Worm (Caenorhabditis elegans) whole organism, L2 larva: ENCODE data around the gene set-16.

ENCODE experiments used
- C34F6.9 ChIP-seq: fragments of 150-350 bp; optimal IDR thresholded peaks from 2 replicates; lab custom pipeline; 2014; ENCODE audit warnings: missing biosample characterization, missing genetic modification characterization
- F13H6.1 ChIP-seq: sonication (generic microtip); optimal IDR thresholded peaks from 2 replicates; lab custom pipeline; 2016; ENCODE audit warnings: missing genetic modification characterization, missing compliant biosample characterization
- Y55F3AM.14 ChIP-seq: fragments of 200-800 bp; sonication (Bioruptor generic); optimal IDR thresholded peaks from 2 replicates; lab custom pipeline; 2018; ENCODE audit warnings: mild to moderate bottlenecking, missing genetic modification characterization, missing compliant biosample characterization
- blmp-1 ChIP-seq: sonication (generic microtip); optimal IDR thresholded peaks from 2 replicates; lab custom pipeline; 2017; ENCODE audit warnings: missing genetic modification characterization, mild to moderate bottlenecking, missing compliant biosample characterization, antibody characterized with exemption, moderate library complexity; ENCODE audit not compliant: insufficient read depth
- ceh-16 ChIP-seq: fragments of 150-350 bp; optimal IDR thresholded peaks from 2 replicates; lab custom pipeline; 2014; ENCODE audit warnings: missing biosample characterization, missing genetic modification characterization
- dmd-4 ChIP-seq: sonication (generic microtip); optimal IDR thresholded peaks from 2 replicates; lab custom pipeline; 2017; ENCODE audit warnings: missing biosample characterization, missing genetic modification characterization
- elt-3 ChIP-seq: sonication (generic microtip); optimal IDR thresholded peaks from 2 replicates; lab custom pipeline; 2017; ENCODE audit warnings: missing biosample characterization, missing genetic modification characterization
- fos-1 ChIP-seq: fragments of 150-350 bp; optimal IDR thresholded peaks from 2 replicates; lab custom pipeline; 2014; ENCODE audit warnings: missing biosample characterization, missing genetic modification characterization
- lin-39 ChIP-seq: fragments of 150-350 bp; optimal IDR thresholded peaks from 2 replicates; lab custom pipeline; 2014; ENCODE audit warnings: missing biosample characterization, missing genetic modification reagents, missing genetic modification characterization
- lsy-2 ChIP-seq, 2 experiments: fragments of 150-350 bp in 1 of 2; sonication (generic microtip) in 1 of 2; optimal IDR thresholded peaks; 2 replicates each; lab custom pipeline; 2014 to 2017; ENCODE audit warnings: missing biosample characterization in 2 of 2, missing genetic modification characterization in 2 of 2
- mab-5 ChIP-seq: fragments of 150-350 bp; optimal IDR thresholded peaks from 2 replicates; lab custom pipeline; 2014; ENCODE audit warnings: missing biosample characterization, missing genetic modification characterization
- mdl-1 ChIP-seq, 2 experiments: fragments of 150-350 bp in 1 of 2; sonication (generic microtip) in 1 of 2; optimal IDR thresholded peaks; 2 replicates each; lab custom pipeline; 2017; ENCODE audit warnings: missing biosample characterization in 2 of 2, missing genetic modification characterization in 2 of 2
- nhr-21 ChIP-seq: fragments of 150-350 bp; optimal IDR thresholded peaks from 2 replicates; lab custom pipeline; 2014; ENCODE audit warnings: missing biosample characterization, missing genetic modification characterization
- nhr-237 ChIP-seq: fragments of 150-350 bp; optimal IDR thresholded peaks from 2 replicates; lab custom pipeline; 2014; ENCODE audit warnings: missing biosample characterization, missing genetic modification characterization
- nhr-25 ChIP-seq: fragments of 150-350 bp; sonication (generic microtip); optimal IDR thresholded peaks from 3 replicates; lab custom pipeline; 2014; ENCODE audit warnings: missing biosample characterization, missing genetic modification characterization
- peb-1 ChIP-seq: fragments of 150-350 bp; optimal IDR thresholded peaks from 2 replicates; lab custom pipeline; 2014; ENCODE audit warnings: missing biosample characterization, missing genetic modification characterization
- sma-9 ChIP-seq, 2 experiments: fragments of 150-350 bp in 1 of 2; sonication (generic microtip) in 1 of 2; optimal IDR thresholded peaks; 2 replicates each; lab custom pipeline; 2014 to 2016; ENCODE audit warnings: missing genetic modification characterization in 2 of 2, mild to moderate bottlenecking in 1 of 2, missing biosample characterization in 1 of 2, missing compliant biosample characterization in 1 of 2, missing genetic modification reagents in 1 of 2, moderate library complexity in 1 of 2
- snpc-4 ChIP-seq: fragments of 150-350 bp; optimal IDR thresholded peaks from 2 replicates; lab custom pipeline; 2014; ENCODE audit warnings: missing biosample characterization, missing genetic modification characterization
- unc-39 ChIP-seq: fragments of 150-350 bp; optimal IDR thresholded peaks from 2 replicates; lab custom pipeline; 2014; ENCODE audit warnings: missing biosample characterization, missing genetic modification characterization
- unc-55 ChIP-seq: fragments of 150-350 bp; sonication (generic microtip); optimal IDR thresholded peaks from 3 replicates; lab custom pipeline; 2014; ENCODE audit warnings: missing biosample characterization, missing genetic modification reagents, missing genetic modification characterization
- unc-62 ChIP-seq: fragments of 150-350 bp; optimal IDR thresholded peaks from 2 replicates; lab custom pipeline; 2014; ENCODE audit warnings: missing biosample characterization, missing genetic modification reagents, missing genetic modification characterization
- ztf-11 ChIP-seq: sonication (generic microtip); optimal IDR thresholded peaks from 2 replicates; lab custom pipeline; 2017; ENCODE audit warnings: missing biosample characterization, missing genetic modification characterization
- ztf-4 ChIP-seq: fragments of 150-350 bp; optimal IDR thresholded peaks from 2 replicates; lab custom pipeline; 2014; ENCODE audit warnings: missing biosample characterization, missing genetic modification characterization

set-16 gene

ce11 chrIII:13697822-13698221 lies 54.1 kb downstream of the set-16 start:
- peak in 1 of 2 experiments; percentile 30 for TF ChIP-seq mdl-1 (tag; optimal IDR thresholded peaks at IDR 0.05; lab: Kevin White, UChicago)
- no peak for TF ChIP-seq ztf-11 (tag; lab: Kevin White, UChicago)
- TF ChIP-seq ztf-4, result no peak
- peak; percentile 35 for TF ChIP-seq unc-55 (GFP tag; lab: Kevin White, UChicago)
- TF ChIP-seq blmp-1, result no peak
- no peak for TF ChIP-seq unc-62 (GFP tag; lab: Kevin White, UChicago)
- TF ChIP-seq lsy-2 (tag; optimal IDR thresholded peaks at IDR 0.05; lab: Kevin White, UChicago), result no peak
- TF ChIP-seq dmd-4 (tag; lab: Kevin White, UChicago), result no peak
- no peak for TF ChIP-seq lin-39 (tag; lab: Kevin White, UChicago)
- TF ChIP-seq nhr-237 (tag; lab: Kevin White, UChicago), result no peak
- TF ChIP-seq snpc-4 (tag; lab: Kevin White, UChicago), result no peak
- no peak for TF ChIP-seq elt-3
- no peak for TF ChIP-seq sma-9 (GFP tag; optimal IDR thresholded peaks at IDR 0.05; lab: Kevin White, UChicago)
- TF ChIP-seq sma-9 (tag; optimal IDR thresholded peaks at IDR 0.05; lab: Kevin White, UChicago), result no peak
- no peak for TF ChIP-seq nhr-25
- no peak for TF ChIP-seq unc-39 (tag; lab: Kevin White, UChicago)
- no peak for TF ChIP-seq mab-5
- TF ChIP-seq C34F6.9 (tag; lab: Kevin White, UChicago), result peak; percentile 13
- TF ChIP-seq fos-1 (tag; lab: Kevin White, UChicago), result no peak
- peak; percentile 74 for TF ChIP-seq F13H6.1 (tag; lab: Kevin White, UChicago)
- no peak for TF ChIP-seq peb-1 (tag; lab: Kevin White, UChicago)
- TF ChIP-seq Y55F3AM.14 (GFP tag; lab: Kevin White, UChicago), result no peak
- TF ChIP-seq nhr-21 (tag; lab: Kevin White, UChicago), result no peak

- TF ChIP-seq F13H6.1 (tag; lab: Kevin White, UChicago), result peak; percentile 4
- TF ChIP-seq ceh-16, result no peak
- TF ChIP-seq elt-3, result no peak
- TF ChIP-seq, all 48 proteins: peak for 1
Observed at ce11 chrIII:13701691-13702090, 58.0 kb downstream of the set-16 start, which contains the start of gene lit-1. TSS of gene lit-1 (plus strand) at chrIII:13701991.
